Worm (Caenorhabditis elegans): ENCODE results near the gene fat-5.

fat-5 gene

ce11 chrV:17686852-17687251, 38.0 kb upstream of the fat-5 start, which contains the start of gene F59A1.18:
Gene F59A1.18, minus strand, starts transcription at chrV:17686952.
- no peak for TF ChIP-seq D2030.7 (GFP tag; IDR thresholded peaks at IDR 0.05)
- TF ChIP-seq mel-28 (tag; optimal IDR thresholded peaks at IDR 0.05; ENCODE audit: borderline replicate concordance): no peak
- TF ChIP-seq atf-7 (tag; optimal IDR thresholded peaks at IDR 0.05): no peak
- no peak for TF ChIP-seq egl-18 (GFP tag; IDR thresholded peaks at IDR 0.05)
- TF ChIP-seq ccch-3 (GFP tag; optimal IDR thresholded peaks at IDR 0.05): no peak
- TF ChIP-seq sptf-2 (GFP tag; optimal IDR thresholded peaks at IDR 0.05): no peak
- no peak for TF ChIP-seq lsl-1 (GFP tag; optimal IDR thresholded peaks at IDR 0.05)
- no peak for TF ChIP-seq bed-1 (GFP tag; IDR thresholded peaks at IDR 0.05)
- TF ChIP-seq egl-44 (GFP tag; IDR thresholded peaks at IDR 0.05): no peak
- TF ChIP-seq T07F8.4 (tag; optimal IDR thresholded peaks at IDR 0.05): no peak
- no peak for TF ChIP-seq zfh-2 (GFP tag; conservative IDR thresholded peaks at IDR 0.05)
- no peak for TF ChIP-seq tbp1 (GFP tag; optimal IDR thresholded peaks at IDR 0.05)
- TF ChIP-seq pbrm-1 (GFP tag; IDR thresholded peaks at IDR 0.05): no peak

DNA sequence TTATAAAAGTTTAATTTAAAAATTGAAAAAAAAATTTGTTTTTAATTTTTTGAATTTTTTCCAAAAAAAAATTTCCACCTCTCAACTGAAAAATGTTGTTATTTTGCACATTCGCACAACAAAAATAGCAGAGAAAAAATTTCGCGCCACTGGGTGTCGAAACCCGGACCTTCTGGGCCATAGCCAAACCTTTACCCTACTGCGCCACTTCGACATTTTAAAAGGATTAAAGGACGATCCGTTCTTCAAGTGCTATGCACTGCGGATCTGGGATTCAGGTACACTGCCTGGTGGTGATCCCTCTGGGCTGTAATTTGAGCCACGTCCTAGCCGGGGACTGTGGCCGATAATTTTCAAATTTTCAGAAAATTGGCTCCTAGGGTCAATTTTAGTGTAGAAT, 37.4 kb upstream of the fat-5 start:
- TF ChIP-seq nhr-90 (tag; optimal IDR thresholded peaks at IDR 0.05) (peak; percentile 22), B0261.1 (tag; optimal IDR thresholded peaks at IDR 0.05) (peak; percentile 65), pbrm-1 (GFP tag; IDR thresholded peaks at IDR 0.05) (peak; percentile 40; the same call in 1 of the 2 replicates), die-1 (tag; optimal IDR thresholded peaks at IDR 0.05) (peak; percentile 76), rec-8 (tag; optimal IDR thresholded peaks at IDR 0.05) (peak in 1 of 2 experiments; percentile 11), him-1 (tag; optimal IDR thresholded peaks at IDR 0.05) (peak; percentile 6), rpc-1 (optimal IDR thresholded peaks at IDR 0.05) (peak; percentile 52), rpc-1 (tag; optimal IDR thresholded peaks at IDR 0.05) (peak; percentile 84), madf-3 (GFP tag; IDR thresholded peaks at IDR 0.05) (0 out of 2 replicates have a peak, but pooled peaks have one; percentile 44), ztf-25 (GFP tag; IDR thresholded peaks at IDR 0.05) (peak; percentile 43; the same call in 1 of the 2 replicates), hlh-12 (tag; optimal IDR thresholded peaks at IDR 0.05) (peak; percentile 59), Y53F4B.3 (GFP tag; IDR thresholded peaks at IDR 0.05) (0 out of 2 replicates have a peak, but pooled peaks have one; percentile 30), hmg-1.2 (GFP tag; IDR thresholded peaks at IDR 0.05) (peak; percentile 36), D2030.7 (GFP tag; IDR thresholded peaks at IDR 0.05) (0 out of 2 replicates have a peak, but pooled peaks have one; percentile 21), lin-26 (GFP tag; IDR thresholded peaks at IDR 0.05) (peak; percentile 88), lsl-1 (GFP tag; optimal IDR thresholded peaks at IDR 0.05) (peak; percentile 19), madf-6 (GFP tag; IDR thresholded peaks at IDR 0.05) (peak; percentile 38; the same call in 1 of the 2 replicates), tbp1 (GFP tag; optimal IDR thresholded peaks at IDR 0.05) (peak; percentile 84), ztf-18 (tag; optimal IDR thresholded peaks at IDR 0.05) (peak; percentile 35), athp-1 (tag; optimal IDR thresholded peaks at IDR 0.05) (peak; percentile 29), attf-6 (GFP tag; IDR thresholded peaks at IDR 0.05) (peak; percentile 86)

ce11 chrV:17690922-17691321, 33.9 kb upstream of the fat-5 start, which contains the start of gene F59A1.13:
Gene F59A1.13, minus strand, starts transcription at chrV:17691022.
- TF ChIP-seq ztf-28 (GFP tag; IDR thresholded peaks at IDR 0.05) (no peak), ztf-18 (tag; optimal IDR thresholded peaks at IDR 0.05) (no peak), F22D6.2 (tag; optimal IDR thresholded peaks at IDR 0.05) (no peak), attf-3 (GFP tag; conservative IDR thresholded peaks at IDR 0.05) (no peak), Y67H2A.10 (GFP tag; conservative IDR thresholded peaks at IDR 0.05) (no peak), attf-6 (GFP tag; IDR thresholded peaks at IDR 0.05) (no peak), lin-40 (tag; optimal IDR thresholded peaks at IDR 0.05) (no peak), ceh-40 (GFP tag; IDR thresholded peaks at IDR 0.05) (no peak), hlh-12 (tag; optimal IDR thresholded peaks at IDR 0.05) (no peak), him-1 (tag; optimal IDR thresholded peaks at IDR 0.05) (no peak), somi-1 (GFP tag; optimal IDR thresholded peaks at IDR 0.05) (no peak), nhr-179 (tag; optimal IDR thresholded peaks at IDR 0.05) (no peak), ama-1 (optimal IDR thresholded peaks at IDR 0.05) (no peak), ama-1 (GFP tag; optimal IDR thresholded peaks at IDR 0.05) (no peak), unc-130 (GFP tag; optimal IDR thresholded peaks at IDR 0.05) (no peak), nfya-1 (tag; optimal IDR thresholded peaks at IDR 0.05; ENCODE audit: borderline replicate concordance, insufficient read depth) (no peak)
